Worm (Caenorhabditis elegans) whole organism, midembryonic: ENCODE data around the gene F18F11.4.

Experiments used
- T22C8.4 ChIP-seq: fragments of 200-800 bp; sonication (Bioruptor generic); IDR thresholded peaks from 2 replicates; pipeline ENCODE4 v1.3.6; 2022; ENCODE audit warnings: missing genetic modification characterization, missing compliant biosample characterization
- klf-2 ChIP-seq: fragments of 200-800 bp; sonication (Bioruptor generic); conservative IDR thresholded peaks from 2 replicates; pipeline ENCODE4 v1.3.6; 2022; ENCODE audit warnings: missing genetic modification reagents, missing genetic modification characterization, missing compliant biosample characterization

DNA sequence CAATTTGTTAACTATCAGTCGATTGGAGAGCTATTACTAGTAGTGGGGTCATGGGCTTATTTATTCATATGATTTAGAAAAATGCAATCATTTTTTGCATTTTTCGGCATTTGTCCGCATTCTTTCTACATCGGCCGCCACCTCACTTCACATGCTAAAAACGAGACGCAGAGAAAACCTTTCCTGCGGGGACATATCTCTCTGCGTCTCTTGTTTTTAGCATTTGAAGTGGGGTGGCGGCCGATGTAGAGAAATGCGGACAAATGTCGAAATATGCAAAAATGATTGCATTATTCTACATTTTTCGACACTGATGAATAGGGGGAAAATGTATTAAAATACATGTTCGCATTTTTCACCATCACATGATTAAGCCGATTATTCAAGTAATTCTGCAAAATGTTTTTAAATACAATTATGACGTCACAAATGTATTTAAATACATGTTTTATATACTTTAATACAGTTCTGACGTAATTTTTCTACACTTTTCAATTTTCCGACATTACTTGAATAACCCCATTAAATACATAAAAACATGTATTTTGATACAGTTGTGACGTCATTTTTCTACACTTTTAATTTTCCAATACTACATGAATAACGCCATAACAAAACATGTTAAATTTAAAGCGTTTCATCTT lies 41.6 kb downstream of the F18F11.4 start:
- TF ChIP-seq T22C8.4 (GFP tag; lab: Robert Waterston, UW) (no peak), klf-2 (GFP tag; lab: Robert Waterston, UW) (no peak)
